Worm (Caenorhabditis elegans) whole organism, young adult: ENCODE results near the gene ZK563.7.

Experiments used
- B0019.2 ChIP-seq: fragments of 200-800 bp; sonication (Bioruptor generic); conservative IDR thresholded peaks from 2 replicates; pipeline ENCODE4 v1.3.6; 2022; ENCODE audit warnings: missing genetic modification reagents, missing genetic modification characterization, missing compliant biosample characterization
- B0336.3 ChIP-seq: fragments of 200-800 bp; sonication (Bioruptor generic); IDR thresholded peaks from 2 replicates; pipeline ENCODE4 v1.3.6; 2022; ENCODE audit warnings: missing genetic modification characterization, missing compliant biosample characterization
- F10E7.11 ChIP-seq: sonication (generic microtip); optimal IDR thresholded peaks from 2 replicates; lab custom pipeline; 2017; ENCODE audit warnings: mild to moderate bottlenecking, missing genetic modification characterization, moderate library complexity, missing compliant biosample characterization
- F33H1.4 ChIP-seq: fragments of 200-800 bp; sonication (Bioruptor generic); IDR thresholded peaks from 2 replicates; pipeline ENCODE4 v1.3.6; 2022; ENCODE audit warnings: missing genetic modification reagents, missing genetic modification characterization, missing compliant biosample characterization
- F49E8.2 ChIP-seq: sonication (generic microtip); optimal IDR thresholded peaks from 3 replicates; lab custom pipeline; 2017; ENCODE audit warnings: missing genetic modification characterization, mild to moderate bottlenecking, missing compliant biosample characterization, antibody characterized with exemption, moderate library complexity; ENCODE audit not compliant: insufficient read depth
- F57A8.1 ChIP-seq: fragments of 200-800 bp; sonication (Bioruptor generic); optimal IDR thresholded peaks from 2 replicates; lab custom pipeline; 2018; ENCODE audit warnings: mild to moderate bottlenecking, missing genetic modification characterization, moderate library complexity, missing compliant biosample characterization
- T07F8.4 ChIP-seq: sonication (generic microtip); optimal IDR thresholded peaks from 2 replicates; lab custom pipeline; 2016; ENCODE audit warnings: mild to moderate bottlenecking, missing genetic modification characterization, moderate library complexity, missing compliant biosample characterization
- T26A5.8 ChIP-seq: sonication (generic microtip); optimal IDR thresholded peaks from 2 replicates; lab custom pipeline; 2016; ENCODE audit warnings: missing genetic modification characterization, missing compliant biosample characterization
- Y95B8A.8 ChIP-seq: fragments of 200-800 bp; sonication (Bioruptor generic); IDR thresholded peaks from 2 replicates; pipeline ENCODE4 v1.3.6; 2022; ENCODE audit warnings: missing genetic modification reagents, missing genetic modification characterization, missing compliant biosample characterization
- ama-1 ChIP-seq, 3 experiments: fragments of 150-350 bp in 1 of 3; sonication (generic microtip) in 2 of 3; optimal IDR thresholded peaks; 2 replicates each; lab custom pipeline; 2014 to 2018; ENCODE audit warnings: missing biosample characterization in 2 of 3, missing genetic modification characterization in 2 of 3, missing genetic modification reagents in 2 of 3
- athp-1 ChIP-seq: sonication (generic microtip); optimal IDR thresholded peaks from 2 replicates; lab custom pipeline; 2017; ENCODE audit warnings: mild to moderate bottlenecking, missing genetic modification characterization, missing compliant biosample characterization
- attf-6 ChIP-seq: fragments of 200-800 bp; sonication (Bioruptor generic); IDR thresholded peaks from 2 replicates; pipeline ENCODE4 v1.3.6; 2022; ENCODE audit warnings: missing genetic modification reagents, missing genetic modification characterization, missing compliant biosample characterization
- bed-1 ChIP-seq: fragments of 200-800 bp; sonication (Bioruptor generic); IDR thresholded peaks from 2 replicates; pipeline ENCODE4 v1.3.6; 2022; ENCODE audit warnings: missing genetic modification reagents, missing genetic modification characterization, missing compliant biosample characterization
- bed-2 ChIP-seq: fragments of 200-800 bp; sonication (Bioruptor generic); IDR thresholded peaks from 2 replicates; pipeline ENCODE4 v1.3.6; 2022; ENCODE audit warnings: missing genetic modification reagents, missing genetic modification characterization, missing compliant biosample characterization
- ccch-3 ChIP-seq: fragments of 200-800 bp; sonication (Bioruptor generic); optimal IDR thresholded peaks from 2 replicates; lab custom pipeline; 2018; ENCODE audit warnings: mild to moderate bottlenecking, missing genetic modification characterization, missing compliant biosample characterization
- ceh-91 ChIP-seq: fragments of 200-800 bp; sonication (Bioruptor generic); IDR thresholded peaks from 2 replicates; pipeline ENCODE4 v1.3.6; 2022; ENCODE audit warnings: missing genetic modification reagents, missing genetic modification characterization, missing compliant biosample characterization
- dpff-1 ChIP-seq: sonication (generic microtip); optimal IDR thresholded peaks from 2 replicates; lab custom pipeline; 2017; ENCODE audit warnings: mild to moderate bottlenecking, missing genetic modification characterization, missing compliant biosample characterization
- dpl-1 ChIP-seq: fragments of 150-350 bp; optimal IDR thresholded peaks from 2 replicates; lab custom pipeline; 2014; ENCODE audit warnings: missing biosample characterization, missing genetic modification reagents, missing genetic modification characterization
- ekl-4 ChIP-seq: fragments of 200-800 bp; sonication (Bioruptor generic); IDR thresholded peaks from 2 replicates; pipeline ENCODE4 v1.3.6; 2022; ENCODE audit warnings: missing genetic modification reagents, missing genetic modification characterization, missing compliant biosample characterization
- hrde-1 ChIP-seq: sonication (generic microtip); optimal IDR thresholded peaks from 2 replicates; lab custom pipeline; 2016; ENCODE audit warnings: missing genetic modification characterization, mild to moderate bottlenecking, missing compliant biosample characterization, moderate library complexity, missing genotype, missing genetic modification reagents, borderline replicate concordance
- lag-1 ChIP-seq: fragments of 200-800 bp; sonication (Bioruptor generic); IDR thresholded peaks from 2 replicates; pipeline ENCODE4 v1.3.6; 2022; ENCODE audit warnings: missing genetic modification reagents, missing genetic modification characterization, missing compliant biosample characterization
- let-526 ChIP-seq: fragments of 200-800 bp; sonication (Bioruptor generic); IDR thresholded peaks from 2 replicates; pipeline ENCODE4 v1.3.6; 2022; ENCODE audit warnings: missing genetic modification reagents, missing genetic modification characterization, missing compliant biosample characterization
- let-607 ChIP-seq, 2 experiments: fragments of 200-800 bp in 1 of 2; sonication (Bioruptor generic) in 1 of 2; sonication (generic microtip) in 1 of 2; optimal IDR thresholded peaks; 2 replicates each; lab custom pipeline; 2016 to 2018; ENCODE audit warnings: mild to moderate bottlenecking in 2 of 2, missing compliant biosample characterization in 2 of 2, missing genetic modification characterization in 2 of 2, moderate library complexity in 2 of 2, missing genotype in 1 of 2
- lin-35 ChIP-seq, 3 experiments: fragments of 150-350 bp in 2 of 3; sonication (generic microtip) in 1 of 3; optimal IDR thresholded peaks; 2 replicates each; lab custom pipeline; 2014 to 2018; ENCODE audit warnings: missing biosample characterization in 3 of 3, missing genetic modification characterization in 3 of 3, missing genetic modification reagents in 3 of 3
- lin-54 ChIP-seq: fragments of 200-800 bp; sonication (Bioruptor generic); optimal IDR thresholded peaks from 2 replicates; lab custom pipeline; 2018; ENCODE audit warnings: mild to moderate bottlenecking, missing genetic modification characterization, missing compliant biosample characterization
- madf-6 ChIP-seq: fragments of 200-800 bp; sonication (Bioruptor generic); IDR thresholded peaks from 2 replicates; pipeline ENCODE4 v1.3.6; 2022; ENCODE audit warnings: missing genetic modification reagents, missing genetic modification characterization, missing compliant biosample characterization
- mel-28 ChIP-seq: sonication (generic microtip); optimal IDR thresholded peaks from 2 replicates; lab custom pipeline; 2016; ENCODE audit warnings: borderline replicate concordance, mild to moderate bottlenecking, missing genetic modification characterization, missing compliant biosample characterization
- nfyb-1 ChIP-seq: fragments of 200-800 bp; sonication (Bioruptor generic); IDR thresholded peaks from 2 replicates; pipeline ENCODE4 v1.3.6; 2022; ENCODE audit warnings: missing genetic modification reagents, missing genetic modification characterization, missing compliant biosample characterization
- nhr-179 ChIP-seq: sonication (generic microtip); optimal IDR thresholded peaks from 2 replicates; lab custom pipeline; 2016; ENCODE audit warnings: mild to moderate bottlenecking, missing genetic modification characterization, missing compliant biosample characterization
- nhr-90 ChIP-seq: sonication (generic microtip); optimal IDR thresholded peaks from 2 replicates; lab custom pipeline; 2016; ENCODE audit warnings: missing genotype, mild to moderate bottlenecking, missing genetic modification characterization, missing compliant biosample characterization
- rcor-1 ChIP-seq: fragments of 200-800 bp; sonication (Bioruptor generic); IDR thresholded peaks from 2 replicates; pipeline ENCODE4 v1.3.6; 2022; ENCODE audit warnings: missing genetic modification reagents, missing genetic modification characterization, missing compliant biosample characterization
- sdz-38 ChIP-seq: sonication (generic microtip); optimal IDR thresholded peaks from 2 replicates; lab custom pipeline; 2016; ENCODE audit warnings: missing genotype, missing genetic modification characterization, missing compliant biosample characterization
- unc-130 ChIP-seq: sonication (generic microtip); optimal IDR thresholded peaks from 2 replicates; lab custom pipeline; 2016; ENCODE audit warnings: missing genetic modification reagents, missing genetic modification characterization, missing compliant biosample characterization
- zim-3 ChIP-seq: sonication (generic microtip); optimal IDR thresholded peaks from 2 replicates; lab custom pipeline; 2017; ENCODE audit warnings: mild to moderate bottlenecking, missing genetic modification characterization, moderate library complexity, missing compliant biosample characterization
- ztf-18 ChIP-seq: sonication (generic microtip); optimal IDR thresholded peaks from 2 replicates; lab custom pipeline; 2016; ENCODE audit warnings: missing genotype, mild to moderate bottlenecking, missing genetic modification characterization, missing compliant biosample characterization
- ztf-28 ChIP-seq: fragments of 200-800 bp; sonication (Bioruptor generic); IDR thresholded peaks from 2 replicates; pipeline ENCODE4 v1.3.6; 2022; ENCODE audit warnings: missing genetic modification reagents, missing genetic modification characterization, missing compliant biosample characterization
- ztf-3 ChIP-seq: fragments of 200-800 bp; sonication (Bioruptor generic); optimal IDR thresholded peaks from 2 replicates; lab custom pipeline; 2018; ENCODE audit warnings: mild to moderate bottlenecking, missing genetic modification characterization, missing compliant biosample characterization

Gene ZK563.7

ce11 chrX:3347904-3348441 lies 32.3 kb upstream of the ZK563.7 start, which contains the start of gene ZK816.3 (continued):
- no peak for TF ChIP-seq lag-1
- no peak for TF ChIP-seq B0336.3 (GFP tag; lab: Robert Waterston, UW)
- no peak for TF ChIP-seq bed-2 (GFP tag; lab: Robert Waterston, UW)
- TF ChIP-seq sdz-38 (tag; lab: Kevin White, UChicago) = no peak
- TF ChIP-seq ztf-18 = peak; percentile 50
- no peak for TF ChIP-seq F33H1.4 (GFP tag; lab: Robert Waterston, UW)
- no peak for TF ChIP-seq ccch-3 (GFP tag; lab: Kevin White, UChicago)
- peak; percentile 23 for TF ChIP-seq nhr-179 (tag; lab: Kevin White, UChicago)
- no peak for TF ChIP-seq B0019.2 (GFP tag; lab: Robert Waterston, UW)
- TF ChIP-seq Y95B8A.8 (GFP tag; lab: Robert Waterston, UW) = no peak
- no peak for TF ChIP-seq zim-3
- no peak for TF ChIP-seq ceh-91 (GFP tag; lab: Robert Waterston, UW)
- no peak for TF ChIP-seq unc-130
- no peak for TF ChIP-seq ekl-4
- no peak for TF ChIP-seq F49E8.2
- TF ChIP-seq nhr-90 (tag; lab: Kevin White, UChicago) = peak; percentile 43
- TF ChIP-seq athp-1 (tag; lab: Kevin White, UChicago) = no peak
- no peak for TF ChIP-seq lin-54 (GFP tag; lab: Kevin White, UChicago)
- no peak for TF ChIP-seq nfyb-1 (GFP tag; lab: Robert Waterston, UW)
- TF ChIP-seq ztf-28 = no peak
- TF ChIP-seq T26A5.8 = no peak
- TF ChIP-seq mel-28 (tag; lab: Kevin White, UChicago) = no peak
- no peak for TF ChIP-seq ztf-3 (GFP tag; lab: Kevin White, UChicago)
- no peak for TF ChIP-seq hrde-1 (tag; lab: Kevin White, UChicago)
- peak; percentile 43; the same call in 1 of the 2 replicates for TF ChIP-seq madf-6 (GFP tag; lab: Robert Waterston, UW)
- TF ChIP-seq bed-1 = no peak
- no peak for TF ChIP-seq F57A8.1 (GFP tag; lab: Kevin White, UChicago)
- TF ChIP-seq let-526 = 0 out of 2 replicates have a peak, but pooled peaks have one; percentile 48
- no peak for TF ChIP-seq lin-35 (GFP tag; optimal IDR thresholded peaks at IDR 0.05; lab: Kevin White, UChicago)
- TF ChIP-seq dpl-1 (GFP tag; lab: Kevin White, UChicago) = no peak
- no peak for TF ChIP-seq attf-6 (GFP tag; lab: Robert Waterston, UW)

ce11 chrX:3350306-3350705 lies 30.0 kb upstream of the ZK563.7 start, which contains the start of gene nspg-4:
Gene nspg-4 (minus strand): TSS chrX:3350406.
- TF ChIP-seq T26A5.8 (no peak), bed-2 (GFP tag; lab: Robert Waterston, UW) (no peak), Y95B8A.8 (GFP tag; lab: Robert Waterston, UW) (no peak), ceh-91 (GFP tag; lab: Robert Waterston, UW) (no peak), let-607 (tag; optimal IDR thresholded peaks at IDR 0.05; lab: Kevin White, UChicago) (no peak), B0336.3 (GFP tag; lab: Robert Waterston, UW) (no peak), zim-3 (no peak), F10E7.11 (tag; lab: Kevin White, UChicago) (no peak), rcor-1 (GFP tag; lab: Robert Waterston, UW) (no peak), T07F8.4 (tag; lab: Kevin White, UChicago) (no peak), ama-1 (optimal IDR thresholded peaks at IDR 0.05; lab: Kevin White, UChicago) (no peak), ama-1 (GFP tag; optimal IDR thresholded peaks at IDR 0.05; lab: Kevin White, UChicago) (no peak), dpff-1 (no peak)
